Fruit fly (Drosophila melanogaster) whole organism, pupa: ENCODE data around the gene CtsL4.

Source experiments
- CG10348 ChIP-seq: fragments of 200-800 bp; sonication (Bioruptor generic); IDR thresholded peaks from 2 replicates; pipeline ENCODE4 v1.3.6; 2022; ENCODE audit warnings: missing biosample characterization, missing genetic modification characterization
- CG15710 ChIP-seq: fragments of 200-800 bp; sonication (Bioruptor generic); optimal IDR thresholded peaks from 2 replicates; lab custom pipeline; 2018; ENCODE audit warnings: missing biosample characterization, mild to moderate bottlenecking, missing genetic modification characterization, moderate library complexity
- CG32121 ChIP-seq: fragments of 200-800 bp; sonication (Bioruptor generic); IDR thresholded peaks from 2 replicates; pipeline ENCODE4 v1.3.6; 2022; ENCODE audit warnings: missing biosample characterization, missing genetic modification characterization
- CG34367 ChIP-seq: fragments of 200-800 bp; sonication (Bioruptor generic); optimal IDR thresholded peaks from 2 replicates; lab custom pipeline; 2018; ENCODE audit warnings: missing biosample characterization, mild to moderate bottlenecking, missing genetic modification characterization
- CG4496 ChIP-seq: fragments of 200-800 bp; sonication (Bioruptor generic); IDR thresholded peaks from 3 replicates; pipeline ENCODE4 v1.3.6; 2022; ENCODE audit warnings: missing biosample characterization, missing genetic modification characterization
- CG8301 ChIP-seq: fragments of 200-800 bp; sonication (Bioruptor generic); optimal IDR thresholded peaks from 2 replicates; lab custom pipeline; 2018; ENCODE audit warnings: missing biosample characterization, mild to moderate bottlenecking, missing genetic modification characterization
- Ets98B ChIP-seq: fragments of 200-800 bp; sonication (Bioruptor generic); IDR thresholded peaks from 2 replicates; pipeline ENCODE4 v1.3.6; 2022; ENCODE audit warnings: missing biosample characterization, missing genetic modification characterization
- Snoo ChIP-seq: fragments of 200-800 bp; sonication (Bioruptor generic); optimal IDR thresholded peaks from 3 replicates; lab custom pipeline; 2017; ENCODE audit warnings: missing biosample characterization, mild to moderate bottlenecking, missing genetic modification characterization, inconsistent platforms
- fd96Ca ChIP-seq: fragments of 200-800 bp; sonication (Bioruptor generic); IDR thresholded peaks from 3 replicates; pipeline ENCODE4 v1.3.6; 2022; ENCODE audit warnings: missing biosample characterization, missing genetic modification characterization
- gl ChIP-seq: fragments of 200-800 bp; sonication (Bioruptor generic); optimal IDR thresholded peaks from 2 replicates; lab custom pipeline; 2018; ENCODE audit warnings: missing biosample characterization, mild to moderate bottlenecking, missing genetic modification characterization
- rn ChIP-seq: fragments of 200-800 bp; sonication (Bioruptor generic); IDR thresholded peaks from 2 replicates; pipeline ENCODE4 v1.3.6; 2022; ENCODE audit warnings: missing biosample characterization, missing genetic modification characterization

The CtsL4 gene

DNA sequence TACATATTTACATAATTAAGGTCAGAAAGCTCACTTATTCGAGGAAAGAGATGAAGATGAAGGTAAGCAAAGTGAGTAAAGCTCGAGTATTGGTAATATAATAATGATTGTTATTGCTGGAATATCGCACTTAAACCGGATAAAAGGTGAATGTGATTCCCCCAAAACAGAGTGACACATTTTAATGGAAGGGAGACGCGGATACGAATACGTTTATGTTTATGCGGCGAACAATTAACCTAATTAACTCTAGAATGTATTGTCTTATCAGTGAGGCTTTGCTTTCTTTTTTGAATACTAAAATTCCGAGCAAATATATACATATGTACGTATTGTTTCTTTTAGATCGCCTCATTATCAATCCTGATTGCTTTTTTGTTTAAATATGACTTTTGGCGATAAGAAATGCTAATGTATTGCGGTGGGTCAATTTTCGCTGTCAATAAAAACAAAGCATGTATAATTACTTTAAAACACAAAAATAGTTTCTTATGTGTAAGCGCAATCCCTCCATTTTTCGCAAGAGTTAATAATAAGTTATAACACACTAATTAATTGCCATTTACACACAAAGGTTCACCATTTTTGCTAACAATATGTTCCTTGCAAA is 50.8 kb downstream of the CtsL4 start:
- no peak for TF ChIP-seq fd96Ca (GFP tag; lab: Robert Waterston, UW)
- TF ChIP-seq Snoo (tag; lab: Kevin White, UChicago), result no peak
- TF ChIP-seq CG34367 (tag; lab: Kevin White, UChicago), result no peak
- no peak for TF ChIP-seq gl
- TF ChIP-seq CG15710 (tag; lab: Kevin White, UChicago), result no peak
- no peak for TF ChIP-seq rn
- no peak for TF ChIP-seq CG4496 (GFP tag; lab: Robert Waterston, UW)
- TF ChIP-seq Ets98B (GFP tag; lab: Robert Waterston, UW), result no peak
- no peak for TF ChIP-seq CG32121 (GFP tag; lab: Robert Waterston, UW)
- TF ChIP-seq CG10348 (GFP tag; lab: Robert Waterston, UW), result no peak
- no peak for TF ChIP-seq CG8301
